Fruit fly (Drosophila melanogaster) whole organism, embryonic: ENCODE results near the gene CG7519.
A peak's percentile ranks its signal among the peaks of the same experiment; 100 is the strongest.

ENCODE experiments used
- Adf1 ChIP-seq: fragments of 200-800 bp; sonication (Bioruptor generic); IDR thresholded peaks from 2 replicates; pipeline ENCODE4 v1.3.6; 2022; ENCODE audit warnings: missing biosample characterization, missing genetic modification characterization
- Asciz ChIP-seq: fragments of 200-800 bp; sonication (Bioruptor generic); optimal IDR thresholded peaks from 2 replicates; lab custom pipeline; 2017; ENCODE audit warnings: missing biosample characterization, mild to moderate bottlenecking, missing genetic modification characterization, missing genetic modification reagents
- BEAF-32 ChIP-seq: fragments of 200-800 bp; sonication (Bioruptor generic); optimal IDR thresholded peaks from 3 replicates; lab custom pipeline; 2017; ENCODE audit warnings: missing biosample characterization, missing genetic modification characterization, mild to moderate bottlenecking, moderate library complexity, missing genetic modification reagents
- BtbVII ChIP-seq: fragments of 200-800 bp; sonication (Bioruptor generic); optimal IDR thresholded peaks from 3 replicates; lab custom pipeline; 2017; ENCODE audit warnings: missing biosample characterization, mild to moderate bottlenecking, missing genetic modification characterization
- CG10462 ChIP-seq: fragments of 200-800 bp; sonication (Bioruptor generic); optimal IDR thresholded peaks from 2 replicates; lab custom pipeline; 2016; ENCODE audit warnings: missing biosample characterization, missing genetic modification characterization
- CG12391 ChIP-seq: fragments of 200-800 bp; sonication (Bioruptor generic); optimal IDR thresholded peaks from 3 replicates; lab custom pipeline; 2018; ENCODE audit warnings: missing biosample characterization, mild to moderate bottlenecking, missing genetic modification characterization, moderate library complexity
- CG13296 ChIP-seq: fragments of 200-800 bp; sonication (Bioruptor generic); optimal IDR thresholded peaks from 3 replicates; lab custom pipeline; 2018; ENCODE audit warnings: missing biosample characterization, mild to moderate bottlenecking, missing genetic modification characterization
- CG13894 ChIP-seq: fragments of 200-800 bp; sonication (Bioruptor generic); optimal IDR thresholded peaks from 3 replicates; lab custom pipeline; 2018; ENCODE audit warnings: missing biosample characterization, mild to moderate bottlenecking, missing genetic modification characterization, moderate library complexity
- CG17328 ChIP-seq: fragments of 200-800 bp; sonication (Bioruptor generic); IDR thresholded peaks from 2 replicates; pipeline ENCODE4 v1.3.6; 2022; ENCODE audit warnings: missing biosample characterization, missing genetic modification characterization
- CG18011 ChIP-seq: fragments of 200-800 bp; sonication (Bioruptor generic); optimal IDR thresholded peaks from 2 replicates; lab custom pipeline; 2017; ENCODE audit warnings: missing biosample characterization, missing genetic modification characterization, mild to moderate bottlenecking, moderate library complexity, missing genotype
- CG18262 ChIP-seq: fragments of 200-800 bp; optimal IDR thresholded peaks from 3 replicates; lab custom pipeline; 2019; ENCODE audit warnings: missing biosample characterization, mild to moderate bottlenecking, missing genetic modification characterization, moderate library complexity
- CG18476 ChIP-seq: fragments of 200-800 bp; sonication (Bioruptor generic); optimal IDR thresholded peaks from 2 replicates; lab custom pipeline; 2016; ENCODE audit warnings: missing biosample characterization, mild to moderate bottlenecking, missing genetic modification characterization
- CG2889 ChIP-seq: fragments of 200-800 bp; sonication (Bioruptor generic); IDR thresholded peaks from 3 replicates; pipeline ENCODE4 v1.3.6; 2022; ENCODE audit warnings: missing biosample characterization, missing genetic modification characterization
- CG30403 ChIP-seq: fragments of 200-800 bp; sonication (Bioruptor generic); optimal IDR thresholded peaks from 3 replicates; lab custom pipeline; 2016; ENCODE audit warnings: missing biosample characterization, missing genetic modification characterization
- CG31441 ChIP-seq: fragments of 200-800 bp; sonication (Bioruptor generic); IDR thresholded peaks from 2 replicates; pipeline ENCODE4 v1.3.6; 2022; ENCODE audit warnings: missing biosample characterization, missing genetic modification characterization
- CG34224 ChIP-seq: fragments of 200-800 bp; sonication (Bioruptor generic); IDR thresholded peaks from 3 replicates; pipeline ENCODE4 v1.3.6; 2022; ENCODE audit warnings: missing biosample characterization, missing genetic modification characterization; ENCODE audit not compliant: partially characterized antibody
- CG42726 ChIP-seq: fragments of 200-800 bp; sonication (Bioruptor generic); IDR thresholded peaks from 2 replicates; pipeline ENCODE4 v1.3.6; 2022; ENCODE audit warnings: missing biosample characterization, missing genetic modification characterization; ENCODE audit not compliant: partially characterized antibody
- CG6254 ChIP-seq: fragments of 200-800 bp; sonication (Bioruptor generic); optimal IDR thresholded peaks from 3 replicates; lab custom pipeline; 2017; ENCODE audit warnings: mild to moderate bottlenecking, missing biosample characterization, missing genetic modification reagents, missing genetic modification characterization
- CG7987 ChIP-seq: fragments of 200-800 bp; sonication (Bioruptor generic); optimal IDR thresholded peaks from 2 replicates; lab custom pipeline; 2018; ENCODE audit warnings: missing biosample characterization, mild to moderate bottlenecking, missing genetic modification characterization, moderate library complexity
- CG9609 ChIP-seq: fragments of 200-800 bp; sonication (Bioruptor generic); optimal IDR thresholded peaks from 3 replicates; lab custom pipeline; 2016; ENCODE audit warnings: missing biosample characterization, missing genetic modification characterization
- CHES-1-like ChIP-seq: fragments of 200-800 bp; sonication (Bioruptor generic); optimal IDR thresholded peaks from 2 replicates; lab custom pipeline; 2016; ENCODE audit warnings: missing biosample characterization, missing genetic modification characterization
- Drgx ChIP-seq: fragments of 200-800 bp; sonication (Bioruptor generic); IDR thresholded peaks from 2 replicates; pipeline ENCODE4 v1.3.6; 2022; ENCODE audit warnings: missing biosample characterization, missing genetic modification characterization
- ERR ChIP-seq: fragments of 200-800 bp; sonication (Bioruptor generic); optimal IDR thresholded peaks from 2 replicates; lab custom pipeline; 2016; ENCODE audit warnings: missing biosample characterization, missing genetic modification characterization
- Hr3 ChIP-seq: fragments of 200-800 bp; sonication (Bioruptor generic); optimal IDR thresholded peaks from 3 replicates; lab custom pipeline; 2016; ENCODE audit warnings: missing biosample characterization, missing genetic modification characterization
- Jarid2 ChIP-seq: fragments of 200-800 bp; sonication (Bioruptor generic); optimal IDR thresholded peaks from 3 replicates; lab custom pipeline; 2017; ENCODE audit warnings: mild to moderate bottlenecking, missing biosample characterization, missing genetic modification reagents, missing genetic modification characterization
- Meics ChIP-seq: fragments of 200-800 bp; sonication (Bioruptor generic); optimal IDR thresholded peaks from 2 replicates; lab custom pipeline; 2017; ENCODE audit warnings: missing biosample characterization, mild to moderate bottlenecking, missing genetic modification characterization
- NFAT ChIP-seq: fragments of 200-800 bp; sonication (Bioruptor generic); IDR thresholded peaks from 2 replicates; pipeline ENCODE4 v1.3.6; 2022; ENCODE audit warnings: missing biosample characterization, missing genetic modification characterization
- Oaz ChIP-seq: fragments of 200-800 bp; sonication (Bioruptor generic); IDR thresholded peaks from 2 replicates; pipeline ENCODE4 v1.3.6; 2022; ENCODE audit warnings: missing biosample characterization, missing genetic modification characterization
- Ptx1 ChIP-seq: fragments of 200-800 bp; sonication (Bioruptor generic); IDR thresholded peaks from 2 replicates; pipeline ENCODE4 v1.3.6; 2022; ENCODE audit warnings: missing biosample characterization, missing genetic modification characterization
- ap ChIP-seq: fragments of 200-800 bp; sonication (Bioruptor generic); IDR thresholded peaks from 2 replicates; pipeline ENCODE4 v1.3.6; 2022; ENCODE audit warnings: missing biosample characterization, missing genetic modification characterization
- az2 ChIP-seq: fragments of 200-800 bp; sonication (Bioruptor generic); optimal IDR thresholded peaks from 3 replicates; lab custom pipeline; 2016; ENCODE audit warnings: missing biosample characterization, missing genetic modification characterization
- bigmax ChIP-seq: fragments of 200-800 bp; sonication (Bioruptor generic); optimal IDR thresholded peaks from 2 replicates; lab custom pipeline; 2018; ENCODE audit warnings: missing biosample characterization, mild to moderate bottlenecking, missing genetic modification characterization
- cato ChIP-seq: fragments of 200-800 bp; sonication (Bioruptor generic); optimal IDR thresholded peaks from 2 replicates; lab custom pipeline; 2016; ENCODE audit warnings: missing biosample characterization, missing genetic modification characterization, borderline replicate concordance
- cg ChIP-seq: fragments of 200-800 bp; sonication (Bioruptor generic); optimal IDR thresholded peaks from 3 replicates; lab custom pipeline; 2019; ENCODE audit warnings: missing biosample characterization, mild to moderate bottlenecking, missing genetic modification characterization, moderate library complexity
- cwo ChIP-seq: fragments of 200-800 bp; sonication (Bioruptor generic); optimal IDR thresholded peaks from 3 replicates; lab custom pipeline; 2017; ENCODE audit warnings: missing biosample characterization, missing genetic modification characterization, mild to moderate bottlenecking, moderate library complexity, missing genetic modification reagents
- dpn ChIP-seq, 2 experiments: fragments of 200-800 bp; sonication (Bioruptor generic); optimal IDR thresholded peaks; 3 replicates each; lab custom pipeline; 2016; ENCODE audit warnings: missing biosample characterization in 2 of 2, missing genetic modification characterization in 2 of 2
- ems ChIP-seq: fragments of 200-800 bp; sonication (Bioruptor generic); optimal IDR thresholded peaks from 3 replicates; lab custom pipeline; 2016; ENCODE audit warnings: missing biosample characterization, missing genetic modification characterization
- ham ChIP-seq: fragments of 200-800 bp; sonication (Bioruptor generic); IDR thresholded peaks from 2 replicates; pipeline ENCODE4 v1.3.6; 2022; ENCODE audit warnings: missing biosample characterization, missing genetic modification characterization
- nau ChIP-seq: fragments of 200-800 bp; sonication (Bioruptor generic); optimal IDR thresholded peaks from 3 replicates; lab custom pipeline; 2017; ENCODE audit warnings: missing biosample characterization, mild to moderate bottlenecking, missing genetic modification characterization, missing genetic modification reagents
- phol ChIP-seq: fragments of 200-800 bp; sonication (Bioruptor generic); optimal IDR thresholded peaks from 3 replicates; lab custom pipeline; 2018; ENCODE audit warnings: missing biosample characterization, mild to moderate bottlenecking, missing genetic modification characterization, moderate library complexity
- pita ChIP-seq: fragments of 200-800 bp; sonication (Bioruptor generic); optimal IDR thresholded peaks from 2 replicates; lab custom pipeline; 2017; ENCODE audit warnings: missing biosample characterization, mild to moderate bottlenecking, missing genetic modification characterization
- pnt ChIP-seq: fragments of 200-800 bp; sonication (Bioruptor generic); optimal IDR thresholded peaks from 3 replicates; lab custom pipeline; 2016; ENCODE audit warnings: missing biosample characterization, missing genetic modification characterization
- pros ChIP-seq: fragments of 200-800 bp; sonication (Bioruptor generic); optimal IDR thresholded peaks from 3 replicates; lab custom pipeline; 2019; ENCODE audit warnings: missing biosample characterization, mild to moderate bottlenecking, missing genetic modification characterization, moderate library complexity
- repo ChIP-seq: fragments of 200-800 bp; sonication (Bioruptor generic); optimal IDR thresholded peaks from 2 replicates; lab custom pipeline; 2016; ENCODE audit warnings: missing biosample characterization, missing genetic modification characterization
- rib ChIP-seq: fragments of 200-800 bp; sonication (Bioruptor generic); IDR thresholded peaks from 2 replicates; pipeline ENCODE4 v1.3.6; 2022; ENCODE audit warnings: missing biosample characterization, missing genetic modification characterization
- unc-4 ChIP-seq: fragments of 200-800 bp; sonication (Bioruptor generic); IDR thresholded peaks from 2 replicates; pipeline ENCODE4 v1.3.6; 2022; ENCODE audit warnings: missing biosample characterization, missing genetic modification characterization; ENCODE audit not compliant: partially characterized antibody
- yki ChIP-seq: fragments of >200 bp; optimal IDR thresholded peaks from 3 replicates; lab custom pipeline; 2018
- zen ChIP-seq: fragments of 200-800 bp; sonication (Bioruptor generic); optimal IDR thresholded peaks from 3 replicates; lab custom pipeline; 2018; ENCODE audit warnings: missing biosample characterization, mild to moderate bottlenecking, missing genetic modification characterization, moderate library complexity

Gene CG7519

dm6 chr3L:21515823-21516715 lies 23.2 kb downstream of the CG7519 start, which contains the start of the genes SAK and Cdk12 (continued):
- TF ChIP-seq CG6254: peak; percentile 76
- peak; percentile 66 for TF ChIP-seq cwo (GFP tag; lab: Kevin White, UChicago)
- TF ChIP-seq ems: peak; percentile 12
- peak; percentile 50 for TF ChIP-seq CG9609 (GFP tag; lab: Kevin White, UChicago)
- peak; percentile 89 for TF ChIP-seq phol (tag; lab: Kevin White, UChicago)
- peak; percentile 92 for TF ChIP-seq CG30403 (GFP tag; lab: Kevin White, UChicago)
- TF ChIP-seq pita: no peak
- TF ChIP-seq rib (GFP tag; lab: Robert Waterston, UW): peak; percentile 64; the same call in 1 of the 2 replicates
- TF ChIP-seq CG18011 (GFP tag; lab: Kevin White, UChicago): peak; percentile 61
- TF ChIP-seq CG10462 (GFP tag; lab: Kevin White, UChicago): peak; percentile 66
- peak; percentile 68 for TF ChIP-seq cato (GFP tag; lab: Kevin White, UChicago)
- TF ChIP-seq CG18476 (GFP tag; lab: Kevin White, UChicago): peak; percentile 79
- TF ChIP-seq CG31441 (GFP tag; lab: Robert Waterston, UW): peak; percentile 96
- peak; percentile 37; the same call in 1 of the 2 replicates for TF ChIP-seq unc-4 (GFP tag; lab: Robert Waterston, UW)
- peak; percentile 81; the same call in 2 of the 3 replicates for TF ChIP-seq CG2889
- TF ChIP-seq Oaz: peak; percentile 80
- no peak for TF ChIP-seq repo (GFP tag; lab: Kevin White, UChicago)
- TF ChIP-seq CG7987: peak; percentile 52
- peak; percentile 91 for TF ChIP-seq Hr3
- TF ChIP-seq pnt (GFP tag; lab: Kevin White, UChicago): peak; percentile 71
- TF ChIP-seq bigmax (GFP tag; lab: Kevin White, UChicago): no peak
- peak; percentile 74 for TF ChIP-seq CG17328 (GFP tag; lab: Robert Waterston, UW)
- peak; percentile 59 to 85 for TF ChIP-seq dpn (GFP tag; optimal IDR thresholded peaks at IDR 0.05; lab: Kevin White, UChicago)
- peak; percentile 91 for TF ChIP-seq CG12391 (tag; lab: Kevin White, UChicago)
- TF ChIP-seq Drgx (GFP tag; lab: Robert Waterston, UW): peak; percentile 55
- TF ChIP-seq Asciz (GFP tag; lab: Kevin White, UChicago): peak; percentile 70
- no peak for TF ChIP-seq Jarid2 (GFP tag; lab: Kevin White, UChicago)
- no peak for TF ChIP-seq nau
- TF ChIP-seq CG34224 (GFP tag; lab: Robert Waterston, UW): peak; percentile 37; the same call in 1 of the 3 replicates
- TF ChIP-seq CG13296: peak; percentile 86
- peak; percentile 86 for TF ChIP-seq az2 (GFP tag; lab: Kevin White, UChicago)
- TF ChIP-seq CG42726 (GFP tag; lab: Robert Waterston, UW): no peak
- peak; percentile 84 for TF ChIP-seq NFAT (GFP tag; lab: Robert Waterston, UW)
- peak; percentile 88 for TF ChIP-seq Ptx1 (GFP tag; lab: Robert Waterston, UW)
- peak; percentile 63 for TF ChIP-seq BEAF-32 (GFP tag; lab: Kevin White, UChicago)
- peak; percentile 30 for TF ChIP-seq ERR (GFP tag; lab: Kevin White, UChicago)
- no peak for TF ChIP-seq cg (GFP tag; lab: Kevin White, UChicago)
- TF ChIP-seq Meics (GFP tag; lab: Kevin White, UChicago): peak; percentile 85
- TF ChIP-seq Adf1 (GFP tag; lab: Robert Waterston, UW): peak; percentile 55
- peak; percentile 28 for TF ChIP-seq CHES-1-like
- TF ChIP-seq ham (GFP tag; lab: Robert Waterston, UW): peak; percentile 24; the same call in 1 of the 2 replicates
- TF ChIP-seq CG13894 (tag; lab: Kevin White, UChicago): peak; percentile 87
- TF ChIP-seq pros (GFP tag; lab: Kevin White, UChicago): no peak
- TF ChIP-seq ap (GFP tag; lab: Robert Waterston, UW): 0 out of 2 replicates have a peak, but pooled peaks have one; percentile 59
- no peak for TF ChIP-seq yki (lab: Kevin White, UChicago)
- TF ChIP-seq BtbVII (GFP tag; lab: Kevin White, UChicago): peak; percentile 82
- TF ChIP-seq CG18262 (tag; lab: Kevin White, UChicago): peak; percentile 89
- peak; percentile 87 for TF ChIP-seq zen (tag; lab: Kevin White, UChicago)
